Worm (Caenorhabditis elegans) whole organism, L3 larva: ENCODE results near the gene K01D12.5.

Experiments
- ZK546.5 ChIP-seq: sonication (generic microtip); optimal IDR thresholded peaks from 2 replicates; lab custom pipeline; 2017; ENCODE audit warnings: missing biosample characterization, missing genetic modification characterization
- ama-1 ChIP-seq: fragments of 150-350 bp; optimal IDR thresholded peaks from 2 replicates; lab custom pipeline; 2018
- elt-2 ChIP-seq: sonication (generic microtip); optimal IDR thresholded peaks from 2 replicates; lab custom pipeline; 2016; ENCODE audit warnings: missing genetic modification reagents, mild to moderate bottlenecking, missing genetic modification characterization, missing compliant biosample characterization
- fos-1 ChIP-seq: fragments of 150-350 bp; optimal IDR thresholded peaks from 2 replicates; lab custom pipeline; 2014; ENCODE audit warnings: missing biosample characterization, missing genetic modification characterization
- jun-1 ChIP-seq: fragments of 150-350 bp; optimal IDR thresholded peaks from 2 replicates; lab custom pipeline; 2014; ENCODE audit warnings: missing biosample characterization, missing genetic modification reagents, missing genetic modification characterization
- nfya-1 ChIP-seq: sonication (generic microtip); optimal IDR thresholded peaks from 2 replicates; lab custom pipeline; 2017; ENCODE audit warnings: missing genetic modification characterization, mild to moderate bottlenecking, missing compliant biosample characterization, antibody characterized with exemption, moderate library complexity; ENCODE audit not compliant: insufficient read depth
- nhr-11 ChIP-seq: fragments of 150-350 bp; optimal IDR thresholded peaks from 2 replicates; lab custom pipeline; 2014; ENCODE audit warnings: missing biosample characterization, missing genetic modification characterization
- nhr-12 ChIP-seq: fragments of 150-350 bp; optimal IDR thresholded peaks from 2 replicates; lab custom pipeline; 2014; ENCODE audit warnings: missing biosample characterization, missing genetic modification characterization
- nhr-28 ChIP-seq: fragments of 150-350 bp; optimal IDR thresholded peaks from 2 replicates; lab custom pipeline; 2014; ENCODE audit warnings: missing biosample characterization, missing genetic modification characterization
- nhr-76 ChIP-seq: fragments of 150-350 bp; sonication (generic microtip); optimal IDR thresholded peaks from 5 replicates; lab custom pipeline; 2014; ENCODE audit warnings: missing biosample characterization, missing genetic modification characterization
- pha-4 ChIP-seq: fragments of 150-350 bp; optimal IDR thresholded peaks from 2 replicates; lab custom pipeline; 2014; ENCODE audit warnings: missing biosample characterization, missing genetic modification reagents, missing genetic modification characterization
- snpc-4 ChIP-seq: fragments of 150-350 bp; optimal IDR thresholded peaks from 2 replicates; lab custom pipeline; 2014; ENCODE audit warnings: missing biosample characterization, missing genetic modification characterization
- unc-62 ChIP-seq: fragments of 150-350 bp; sonication (generic microtip); optimal IDR thresholded peaks from 4 replicates; lab custom pipeline; 2014; ENCODE audit warnings: missing biosample characterization, missing genetic modification reagents, missing genetic modification characterization
- ztf-11 ChIP-seq: fragments of 150-350 bp; optimal IDR thresholded peaks from 2 replicates; lab custom pipeline; 2014; ENCODE audit warnings: missing biosample characterization, missing genetic modification characterization

DNA sequence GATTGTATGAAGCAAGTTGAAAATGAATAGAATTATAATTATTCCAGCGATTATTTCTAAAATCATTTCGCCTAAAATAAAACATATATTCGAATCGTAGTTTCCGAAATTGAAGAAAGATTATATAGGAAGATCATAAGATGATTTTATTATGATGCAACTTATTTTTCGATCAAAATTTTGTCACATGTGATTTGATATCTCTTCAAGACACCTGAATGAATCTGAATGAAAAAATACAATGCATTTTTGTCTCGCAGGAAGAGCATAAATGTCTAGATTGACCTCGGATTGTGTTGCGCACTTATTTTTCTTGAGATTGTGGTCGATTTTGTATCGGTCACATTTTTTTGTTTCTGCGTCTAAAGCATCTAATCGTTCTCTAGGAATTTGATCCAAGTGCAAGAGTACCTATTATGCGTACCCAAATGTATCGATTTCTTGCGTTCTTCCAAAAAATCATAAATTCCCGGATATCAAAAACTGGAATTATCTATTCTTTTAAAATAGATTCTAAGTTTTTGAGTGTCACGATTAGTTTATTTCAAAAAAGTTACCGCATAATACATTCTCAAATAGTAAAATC is 12.9 kb downstream of the K01D12.5 start, which contains the start of gene hrg-2:
- TF ChIP-seq nfya-1 (tag; lab: Kevin White, UChicago): no peak
- no peak for TF ChIP-seq fos-1 (tag; lab: Kevin White, UChicago)
- TF ChIP-seq elt-2 (tag; lab: Kevin White, UChicago): no peak
- TF ChIP-seq unc-62: no peak
- no peak for TF ChIP-seq ztf-11 (tag; lab: Kevin White, UChicago)
- TF ChIP-seq jun-1 (tag; lab: Kevin White, UChicago): no peak
- no peak for TF ChIP-seq ZK546.5 (tag; lab: Kevin White, UChicago)
- no peak for TF ChIP-seq ama-1 (lab: Kevin White, UChicago)
- TF ChIP-seq nhr-76 (tag; lab: Kevin White, UChicago): no peak
- no peak for TF ChIP-seq pha-4 (tag; lab: Kevin White, UChicago)
- no peak for TF ChIP-seq snpc-4 (tag; lab: Kevin White, UChicago)
- TF ChIP-seq nhr-12 (tag; lab: Kevin White, UChicago): no peak
- TF ChIP-seq nhr-11 (tag; lab: Kevin White, UChicago): no peak
- no peak for TF ChIP-seq nhr-28 (tag; lab: Kevin White, UChicago)
